Fruit fly (Drosophila melanogaster) whole organism, embryonic: ENCODE data around the gene Ythdf.

Source experiments
- Ada2b ChIP-seq: fragments of 200-800 bp; sonication (Bioruptor generic); IDR thresholded peaks from 2 replicates; pipeline ENCODE4 v1.3.6; 2022; ENCODE audit warnings: missing biosample characterization, missing genetic modification characterization
- Atf6 ChIP-seq: fragments of 200-800 bp; sonication (Bioruptor generic); IDR thresholded peaks from 2 replicates; pipeline ENCODE4 v1.3.6; 2022; ENCODE audit warnings: missing biosample characterization, missing genetic modification characterization
- CG11695 ChIP-seq: fragments of 200-800 bp; sonication (Bioruptor generic); IDR thresholded peaks from 3 replicates; pipeline ENCODE4 v1.3.6; 2022; ENCODE audit warnings: missing biosample characterization, missing genetic modification characterization
- CG12236 ChIP-seq: fragments of 200-800 bp; sonication (Bioruptor generic); optimal IDR thresholded peaks from 2 replicates; lab custom pipeline; 2016; ENCODE audit warnings: missing biosample characterization, missing genetic modification characterization
- CG12942 ChIP-seq: fragments of 200-800 bp; sonication (Bioruptor generic); optimal IDR thresholded peaks from 3 replicates; lab custom pipeline; 2016; ENCODE audit warnings: missing biosample characterization, missing genetic modification characterization
- CG13123 ChIP-seq: fragments of 200-800 bp; sonication (Bioruptor generic); optimal IDR thresholded peaks from 2 replicates; lab custom pipeline; 2016; ENCODE audit warnings: missing biosample characterization, missing genetic modification characterization
- CG13775 ChIP-seq: fragments of 200-800 bp; sonication (Bioruptor generic); optimal IDR thresholded peaks from 3 replicates; lab custom pipeline; 2017; ENCODE audit warnings: missing biosample characterization, mild to moderate bottlenecking, missing genetic modification characterization
- CG17328 ChIP-seq: fragments of 200-800 bp; sonication (Bioruptor generic); IDR thresholded peaks from 2 replicates; pipeline ENCODE4 v1.3.6; 2022; ENCODE audit warnings: missing biosample characterization, missing genetic modification characterization
- CG17568 ChIP-seq: fragments of 200-800 bp; sonication (Bioruptor generic); optimal IDR thresholded peaks from 2 replicates; lab custom pipeline; 2018; ENCODE audit warnings: missing biosample characterization, mild to moderate bottlenecking, missing genetic modification characterization, moderate library complexity
- CG30020 ChIP-seq: fragments of 200-800 bp; optimal IDR thresholded peaks from 2 replicates; lab custom pipeline; 2019; ENCODE audit warnings: missing biosample characterization, mild to moderate bottlenecking, missing genetic modification characterization, moderate library complexity
- CG3065 ChIP-seq: fragments of 200-800 bp; sonication (Bioruptor generic); optimal IDR thresholded peaks from 2 replicates; lab custom pipeline; 2016; ENCODE audit warnings: missing biosample characterization, missing genetic modification characterization
- CG3163 ChIP-seq: fragments of 200-800 bp; sonication (Bioruptor generic); optimal IDR thresholded peaks from 3 replicates; lab custom pipeline; 2016; ENCODE audit warnings: missing biosample characterization, missing genetic modification characterization
- CG3281 ChIP-seq: fragments of 200-800 bp; sonication (Bioruptor generic); optimal IDR thresholded peaks from 3 replicates; lab custom pipeline; 2017; ENCODE audit warnings: missing biosample characterization, mild to moderate bottlenecking, missing genetic modification characterization
- CG33213 ChIP-seq: fragments of 200-800 bp; sonication (Bioruptor generic); optimal IDR thresholded peaks from 3 replicates; lab custom pipeline; 2016; ENCODE audit warnings: missing biosample characterization, missing genetic modification characterization
- CG4282 ChIP-seq: fragments of 200-800 bp; sonication (Bioruptor generic); optimal IDR thresholded peaks from 2 replicates; lab custom pipeline; 2016; ENCODE audit warnings: missing biosample characterization, missing genetic modification characterization
- CG6689 ChIP-seq: fragments of 200-800 bp; sonication (Bioruptor generic); IDR thresholded peaks from 2 replicates; pipeline ENCODE4 v1.3.6; 2022; ENCODE audit warnings: missing biosample characterization, missing genetic modification characterization
- CG7372 ChIP-seq: fragments of 200-800 bp; sonication (Bioruptor generic); IDR thresholded peaks from 2 replicates; pipeline ENCODE4 v1.3.6; 2022; ENCODE audit warnings: missing biosample characterization, missing genetic modification characterization
- CG7556 ChIP-seq: fragments of 200-800 bp; sonication (Bioruptor generic); optimal IDR thresholded peaks from 2 replicates; lab custom pipeline; 2017; ENCODE audit warnings: missing biosample characterization, mild to moderate bottlenecking, missing genetic modification characterization
- CG7786 ChIP-seq: fragments of 200-800 bp; sonication (Bioruptor generic); optimal IDR thresholded peaks from 2 replicates; lab custom pipeline; 2016; ENCODE audit warnings: missing biosample characterization, missing genetic modification characterization
- CG7987 ChIP-seq: fragments of 200-800 bp; sonication (Bioruptor generic); optimal IDR thresholded peaks from 2 replicates; lab custom pipeline; 2018; ENCODE audit warnings: missing biosample characterization, mild to moderate bottlenecking, missing genetic modification characterization, moderate library complexity
- CG8281 ChIP-seq: fragments of 200-800 bp; sonication (Bioruptor generic); optimal IDR thresholded peaks from 2 replicates; lab custom pipeline; 2018; ENCODE audit warnings: missing biosample characterization, mild to moderate bottlenecking, missing genetic modification characterization, moderate library complexity
- Chrac-16 ChIP-seq: fragments of 200-800 bp; sonication (Bioruptor generic); optimal IDR thresholded peaks from 3 replicates; lab custom pipeline; 2016; ENCODE audit warnings: missing biosample characterization, missing genetic modification characterization
- Deaf1 ChIP-seq: fragments of 200-800 bp; optimal IDR thresholded peaks from 3 replicates; lab custom pipeline; 2019; ENCODE audit warnings: missing biosample characterization, mild to moderate bottlenecking, missing genetic modification characterization, moderate library complexity
- Dfd ChIP-seq, 2 experiments: fragments of >200 bp; optimal IDR thresholded peaks; 2 replicates each; lab custom pipeline; 2017; ENCODE audit warnings: missing biosample characterization in 2 of 2, missing genetic modification characterization in 2 of 2
- Dip3 ChIP-seq: fragments of 200-800 bp; sonication (Bioruptor generic); optimal IDR thresholded peaks from 3 replicates; lab custom pipeline; 2016; ENCODE audit warnings: missing biosample characterization, missing genetic modification characterization
- H2.0 ChIP-seq: fragments of 200-800 bp; sonication (Bioruptor generic); IDR thresholded peaks from 2 replicates; pipeline ENCODE4 v1.3.6; 2022; ENCODE audit warnings: missing biosample characterization, missing genetic modification characterization
- HHEX ChIP-seq: fragments of 200-800 bp; sonication (Bioruptor generic); optimal IDR thresholded peaks from 3 replicates; lab custom pipeline; 2017; ENCODE audit warnings: missing biosample characterization, mild to moderate bottlenecking, missing genetic modification characterization, missing genetic modification reagents
- HLH3B ChIP-seq: fragments of 200-800 bp; sonication (Bioruptor generic); IDR thresholded peaks from 2 replicates; pipeline ENCODE4 v1.3.6; 2022; ENCODE audit warnings: missing biosample characterization, missing genetic modification characterization
- Hmr ChIP-seq: fragments of 200-800 bp; sonication (Bioruptor generic); optimal IDR thresholded peaks from 3 replicates; lab custom pipeline; 2017; ENCODE audit warnings: mild to moderate bottlenecking, missing biosample characterization, missing genetic modification reagents, missing genetic modification characterization
- Hr51 ChIP-seq, 2 experiments: fragments of 200-800 bp; sonication (Bioruptor generic); optimal IDR thresholded peaks; 2 replicates in 1 of 2; 3 replicates in 1 of 2; lab custom pipeline; 2016 to 2018; ENCODE audit warnings: missing biosample characterization in 2 of 2, missing genetic modification characterization in 2 of 2, mild to moderate bottlenecking in 1 of 2, moderate library complexity in 1 of 2
- Hr78 ChIP-seq, 2 experiments: fragments of 200-800 bp in 1 of 2; fragments of >200 bp in 1 of 2; sonication (Bioruptor generic) in 1 of 2; optimal IDR thresholded peaks; 2 replicates each; lab custom pipeline; 2017 to 2019; ENCODE audit warnings: missing biosample characterization in 2 of 2, missing genetic modification characterization in 2 of 2, mild to moderate bottlenecking in 1 of 2, moderate library complexity in 1 of 2
- Max ChIP-seq: fragments of 200-800 bp; sonication (Bioruptor generic); optimal IDR thresholded peaks from 2 replicates; lab custom pipeline; 2016; ENCODE audit warnings: missing biosample characterization, mild to moderate bottlenecking, missing genetic modification characterization
- Nf-YA ChIP-seq: fragments of 200-800 bp; sonication (Bioruptor generic); IDR thresholded peaks from 2 replicates; pipeline ENCODE4 v1.3.6; 2022; ENCODE audit warnings: missing biosample characterization, missing genetic modification characterization
- Spps ChIP-seq: fragments of 200-800 bp; sonication (Bioruptor generic); optimal IDR thresholded peaks from 2 replicates; lab custom pipeline; 2018; ENCODE audit warnings: missing biosample characterization, mild to moderate bottlenecking, missing genetic modification characterization
- Stat92E ChIP-seq, 3 experiments: fragments of >200 bp in 2 of 3; fragments of 200-800 bp in 1 of 3; sonication (Bioruptor generic) in 1 of 3; optimal IDR thresholded peaks; 2 replicates each; lab custom pipeline; 2017 to 2019; ENCODE audit warnings: missing biosample characterization in 3 of 3, missing genetic modification characterization in 3 of 3, mild to moderate bottlenecking in 1 of 3, moderate library complexity in 1 of 3
- cas ChIP-seq: fragments of 200-800 bp; sonication (Bioruptor generic); IDR thresholded peaks from 2 replicates; pipeline ENCODE4 v1.3.6; 2022; ENCODE audit warnings: missing biosample characterization, missing genetic modification characterization
- dm ChIP-seq: fragments of 200-800 bp; sonication (Bioruptor generic); optimal IDR thresholded peaks from 3 replicates; lab custom pipeline; 2016; ENCODE audit warnings: missing biosample characterization, missing genetic modification characterization
- esg ChIP-seq: fragments of 200-800 bp; sonication (Bioruptor generic); conservative IDR thresholded peaks from 2 replicates; pipeline ENCODE4 v1.3.6; 2022; ENCODE audit warnings: missing biosample characterization, missing genetic modification characterization
- eve ChIP-seq, 2 experiments: fragments of >200 bp; optimal IDR thresholded peaks; 2 replicates each; lab custom pipeline; 2017; ENCODE audit warnings: missing biosample characterization in 2 of 2, missing genetic modification characterization in 2 of 2
- grn ChIP-seq: fragments of 200-800 bp; sonication (Bioruptor generic); optimal IDR thresholded peaks from 3 replicates; lab custom pipeline; 2017; ENCODE audit warnings: missing biosample characterization, missing genetic modification characterization
- inv ChIP-seq: fragments of 200-800 bp; sonication (Bioruptor generic); IDR thresholded peaks from 2 replicates; pipeline ENCODE4 v1.3.6; 2022; ENCODE audit warnings: missing biosample characterization, missing genetic modification characterization; ENCODE audit not compliant: partially characterized antibody
- lola ChIP-seq, 3 experiments: fragments of >200 bp in 2 of 3; fragments of 200-800 bp in 1 of 3; sonication (Bioruptor generic) in 1 of 3; optimal IDR thresholded peaks; 2 replicates each; lab custom pipeline; 2017 to 2019; ENCODE audit warnings: missing biosample characterization in 3 of 3, missing genetic modification characterization in 3 of 3, mild to moderate bottlenecking in 1 of 3, moderate library complexity in 1 of 3
- nau ChIP-seq: fragments of 200-800 bp; sonication (Bioruptor generic); optimal IDR thresholded peaks from 3 replicates; lab custom pipeline; 2017; ENCODE audit warnings: missing biosample characterization, mild to moderate bottlenecking, missing genetic modification characterization, missing genetic modification reagents
- pros ChIP-seq: fragments of 200-800 bp; sonication (Bioruptor generic); optimal IDR thresholded peaks from 3 replicates; lab custom pipeline; 2019; ENCODE audit warnings: missing biosample characterization, mild to moderate bottlenecking, missing genetic modification characterization, moderate library complexity
- pum ChIP-seq: fragments of 200-800 bp; sonication (Bioruptor generic); optimal IDR thresholded peaks from 2 replicates; lab custom pipeline; 2016; ENCODE audit warnings: missing biosample characterization, missing genetic modification characterization
- pzg ChIP-seq: fragments of 200-800 bp; sonication (Bioruptor generic); optimal IDR thresholded peaks from 3 replicates; lab custom pipeline; 2018; ENCODE audit warnings: missing biosample characterization, mild to moderate bottlenecking, missing genetic modification characterization, moderate library complexity
- twi ChIP-seq: fragments of 200-800 bp; optimal IDR thresholded peaks from 2 replicates; lab custom pipeline; 2019; ENCODE audit warnings: missing biosample characterization, mild to moderate bottlenecking, missing genetic modification characterization, moderate library complexity
- unpg ChIP-seq: fragments of 200-800 bp; sonication (Bioruptor generic); optimal IDR thresholded peaks from 3 replicates; lab custom pipeline; 2018; ENCODE audit warnings: missing biosample characterization, mild to moderate bottlenecking, missing genetic modification characterization, moderate library complexity
- wek ChIP-seq: fragments of 200-800 bp; sonication (Bioruptor generic); optimal IDR thresholded peaks from 3 replicates; lab custom pipeline; 2018; ENCODE audit warnings: missing biosample characterization, mild to moderate bottlenecking, missing genetic modification characterization, moderate library complexity

The Ythdf gene

dm6 chr3R:25049742-25050517 lies 10.9 kb upstream of the Ythdf start (continued):
- TF ChIP-seq CG11695 (GFP tag; lab: Robert Waterston, UW) (no peak), CG6689 (no peak), lola (GFP tag; optimal IDR thresholded peaks at IDR 0.05; lab: Kevin White, UChicago) (no peak), CG7987 (GFP tag; lab: Kevin White, UChicago) (peak; percentile 52), inv (GFP tag; lab: Robert Waterston, UW) (no peak), cas (no peak), Nf-YA (no peak), pzg (GFP tag; lab: Kevin White, UChicago) (peak; percentile 32), CG30020 (tag; lab: Kevin White, UChicago) (peak; percentile 33), H2.0 (GFP tag; lab: Robert Waterston, UW) (no peak), CG7556 (GFP tag; lab: Kevin White, UChicago) (no peak), Dfd (GFP tag; optimal IDR thresholded peaks at IDR 0.05; lab: Kevin White, UChicago) (no peak), twi (tag; lab: Kevin White, UChicago) (no peak), Hmr (GFP tag; lab: Kevin White, UChicago) (peak; percentile 67), Deaf1 (tag; lab: Kevin White, UChicago) (peak; percentile 94), Ada2b (GFP tag; lab: Robert Waterston, UW) (no peak), CG33213 (GFP tag; lab: Kevin White, UChicago) (no peak), HLH3B (GFP tag; lab: Robert Waterston, UW) (no peak), CG17568 (GFP tag; lab: Kevin White, UChicago) (no peak), eve (GFP tag; optimal IDR thresholded peaks at IDR 0.05; lab: Kevin White, UChicago) (peak in 1 of 2 experiments; percentile 28), CG3163 (GFP tag; lab: Kevin White, UChicago) (peak; percentile 25), Dip3 (GFP tag; lab: Kevin White, UChicago) (peak; percentile 5), pros (peak; percentile 50), Chrac-16 (GFP tag; lab: Kevin White, UChicago) (no peak), Atf6 (GFP tag; lab: Robert Waterston, UW) (no peak), pum (GFP tag; lab: Kevin White, UChicago) (no peak), CG3065 (no peak), grn (GFP tag; lab: Kevin White, UChicago) (peak; percentile 55), HHEX (no peak), dm (no peak), CG13775 (GFP tag; lab: Kevin White, UChicago) (no peak), Hr51 (GFP tag; optimal IDR thresholded peaks at IDR 0.05; lab: Kevin White, UChicago) (no peak), CG12942 (GFP tag; lab: Kevin White, UChicago) (no peak), CG4282 (GFP tag; lab: Kevin White, UChicago) (no peak), CG3281 (GFP tag; lab: Kevin White, UChicago) (peak; percentile 44), CG8281 (tag; lab: Kevin White, UChicago) (no peak), CG13123 (GFP tag; lab: Kevin White, UChicago) (no peak), unpg (GFP tag; lab: Kevin White, UChicago) (no peak), Hr78 (GFP tag; optimal IDR thresholded peaks at IDR 0.05; lab: Kevin White, UChicago) (no peak), CG7786 (GFP tag; lab: Kevin White, UChicago) (no peak), nau (GFP tag; lab: Kevin White, UChicago) (peak; percentile 5), Max (GFP tag; lab: Kevin White, UChicago) (no peak), esg (GFP tag; lab: Robert Waterston, UW) (no peak), Stat92E (GFP tag; optimal IDR thresholded peaks at IDR 0.05; lab: Kevin White, UChicago) (peak in 1 of 3 experiments; percentile 62), CG12236 (GFP tag; lab: Kevin White, UChicago) (no peak), CG7372 (no peak), wek (GFP tag; lab: Kevin White, UChicago) (no peak), Spps (tag; lab: Kevin White, UChicago) (no peak), CG17328 (GFP tag; lab: Robert Waterston, UW) (no peak)
